Fruit fly (Drosophila melanogaster) whole organism, embryonic: ENCODE measurements around the gene Or9a.

Experiments
- Ada2b ChIP-seq: fragments of 200-800 bp; sonication (Bioruptor generic); IDR thresholded peaks from 2 replicates; pipeline ENCODE4 v1.3.6; 2022; ENCODE audit warnings: missing biosample characterization, missing genetic modification characterization
- Atf-2 ChIP-seq: fragments of 200-800 bp; sonication (Bioruptor generic); optimal IDR thresholded peaks from 2 replicates; lab custom pipeline; 2016; ENCODE audit warnings: missing biosample characterization, missing genetic modification characterization
- Atf6 ChIP-seq: fragments of 200-800 bp; sonication (Bioruptor generic); IDR thresholded peaks from 2 replicates; pipeline ENCODE4 v1.3.6; 2022; ENCODE audit warnings: missing biosample characterization, missing genetic modification characterization
- Blimp-1 ChIP-seq: fragments of 200-800 bp; sonication (Bioruptor generic); optimal IDR thresholded peaks from 3 replicates; lab custom pipeline; 2018; ENCODE audit warnings: missing biosample characterization, missing genetic modification characterization, mild to moderate bottlenecking, moderate library complexity, missing genetic modification reagents
- C15 ChIP-seq: fragments of 200-800 bp; sonication (Bioruptor generic); IDR thresholded peaks from 3 replicates; pipeline ENCODE4 v1.3.6; 2022; ENCODE audit warnings: missing biosample characterization, missing genetic modification characterization
- CG10209 ChIP-seq: fragments of 200-800 bp; sonication (Bioruptor generic); optimal IDR thresholded peaks from 3 replicates; lab custom pipeline; 2017; ENCODE audit warnings: missing biosample characterization, mild to moderate bottlenecking, missing genetic modification characterization, missing genetic modification reagents
- CG12155 ChIP-seq: fragments of 200-800 bp; sonication (Bioruptor generic); optimal IDR thresholded peaks from 3 replicates; lab custom pipeline; 2016; ENCODE audit warnings: missing biosample characterization, missing genetic modification characterization
- CG15601 ChIP-seq: fragments of 200-800 bp; sonication (Bioruptor generic); optimal IDR thresholded peaks from 3 replicates; lab custom pipeline; 2019; ENCODE audit warnings: missing biosample characterization, mild to moderate bottlenecking, missing genetic modification characterization, moderate library complexity
- CG17385 ChIP-seq: fragments of 200-800 bp; sonication (Bioruptor generic); optimal IDR thresholded peaks from 3 replicates; lab custom pipeline; 2018; ENCODE audit warnings: missing biosample characterization, mild to moderate bottlenecking, missing genetic modification characterization
- CG17802 ChIP-seq: fragments of 200-800 bp; sonication (Bioruptor generic); optimal IDR thresholded peaks from 2 replicates; lab custom pipeline; 2018; ENCODE audit warnings: missing biosample characterization, mild to moderate bottlenecking, missing genetic modification characterization, moderate library complexity
- CG2129 ChIP-seq: fragments of 200-800 bp; sonication (Bioruptor generic); IDR thresholded peaks from 2 replicates; pipeline ENCODE4 v1.3.6; 2022; ENCODE audit warnings: missing biosample characterization, missing genetic modification characterization; ENCODE audit not compliant: partially characterized antibody
- CG2678 ChIP-seq: fragments of 200-800 bp; sonication (Bioruptor generic); optimal IDR thresholded peaks from 3 replicates; lab custom pipeline; 2019; ENCODE audit warnings: missing biosample characterization, mild to moderate bottlenecking, missing genetic modification characterization, moderate library complexity
- CG3281 ChIP-seq: fragments of 200-800 bp; sonication (Bioruptor generic); optimal IDR thresholded peaks from 3 replicates; lab custom pipeline; 2017; ENCODE audit warnings: missing biosample characterization, mild to moderate bottlenecking, missing genetic modification characterization
- CG3726 ChIP-seq: fragments of 200-800 bp; sonication (Bioruptor generic); IDR thresholded peaks from 3 replicates; pipeline ENCODE4, ENCODE4 v1.3.6; 2022; ENCODE audit warnings: missing biosample characterization, missing genetic modification characterization
- CG4617 ChIP-seq: fragments of 200-800 bp; sonication (Bioruptor generic); optimal IDR thresholded peaks from 3 replicates; lab custom pipeline; 2016; ENCODE audit warnings: missing biosample characterization, missing genetic modification characterization, borderline replicate concordance
- CG6272 ChIP-seq: fragments of 200-800 bp; sonication (Bioruptor generic); IDR thresholded peaks from 2 replicates; pipeline ENCODE4 v1.3.6; 2022; ENCODE audit warnings: missing biosample characterization, missing genetic modification characterization
- CG6791 ChIP-seq: fragments of 200-800 bp; sonication (Bioruptor generic); IDR thresholded peaks from 3 replicates; pipeline ENCODE4 v1.3.6; 2022; ENCODE audit warnings: missing biosample characterization, missing genetic modification characterization; ENCODE audit not compliant: partially characterized antibody
- CG6813 ChIP-seq: fragments of 200-800 bp; sonication (Bioruptor generic); optimal IDR thresholded peaks from 2 replicates; lab custom pipeline; 2017; ENCODE audit warnings: missing biosample characterization, missing genetic modification characterization, mild to moderate bottlenecking, moderate library complexity, missing genetic modification reagents
- CG9727 ChIP-seq: fragments of 200-800 bp; sonication (Bioruptor generic); optimal IDR thresholded peaks from 3 replicates; lab custom pipeline; 2017; ENCODE audit warnings: missing biosample characterization, mild to moderate bottlenecking, missing genetic modification characterization
- CG9817 ChIP-seq: fragments of 200-800 bp; sonication (Bioruptor generic); optimal IDR thresholded peaks from 2 replicates; lab custom pipeline; 2018; ENCODE audit warnings: missing biosample characterization, mild to moderate bottlenecking, missing genetic modification characterization, moderate library complexity
- D19B ChIP-seq: fragments of 200-800 bp; sonication (Bioruptor generic); optimal IDR thresholded peaks from 2 replicates; lab custom pipeline; 2017; ENCODE audit warnings: missing biosample characterization, mild to moderate bottlenecking, missing genetic modification characterization
- Dad ChIP-seq: fragments of 200-800 bp; sonication (Bioruptor generic); optimal IDR thresholded peaks from 3 replicates; lab custom pipeline; 2016; ENCODE audit warnings: missing biosample characterization, missing genetic modification characterization
- Ets65A ChIP-seq: fragments of 200-800 bp; sonication (Bioruptor generic); peaks from one replicate; lab custom pipeline; 2016; ENCODE audit warnings: missing biosample characterization, missing genetic modification characterization
- H15 ChIP-seq: fragments of 200-800 bp; sonication (Bioruptor generic); IDR thresholded peaks from 3 replicates; pipeline ENCODE4 v1.3.6; 2022; ENCODE audit warnings: missing biosample characterization, missing genetic modification characterization
- HLH4C ChIP-seq: fragments of 200-800 bp; sonication (Bioruptor generic); IDR thresholded peaks from 3 replicates; pipeline ENCODE4 v1.3.6; 2022; ENCODE audit warnings: missing biosample characterization, missing genetic modification characterization; ENCODE audit not compliant: partially characterized antibody
- Max ChIP-seq: fragments of 200-800 bp; sonication (Bioruptor generic); optimal IDR thresholded peaks from 2 replicates; lab custom pipeline; 2016; ENCODE audit warnings: missing biosample characterization, mild to moderate bottlenecking, missing genetic modification characterization
- Mrtf ChIP-seq: fragments of 200-800 bp; sonication (Bioruptor generic); IDR thresholded peaks from 3 replicates; pipeline ENCODE4 v1.3.6; 2022; ENCODE audit warnings: missing biosample characterization, missing genetic modification characterization
- Spps ChIP-seq: fragments of 200-800 bp; sonication (Bioruptor generic); optimal IDR thresholded peaks from 2 replicates; lab custom pipeline; 2018; ENCODE audit warnings: missing biosample characterization, mild to moderate bottlenecking, missing genetic modification characterization
- az2 ChIP-seq: fragments of 200-800 bp; sonication (Bioruptor generic); optimal IDR thresholded peaks from 3 replicates; lab custom pipeline; 2016; ENCODE audit warnings: missing biosample characterization, missing genetic modification characterization
- chif ChIP-seq, 2 experiments: fragments of 200-800 bp; sonication (Bioruptor generic); optimal IDR thresholded peaks; 3 replicates each; lab custom pipeline; 2016; ENCODE audit warnings: missing biosample characterization in 2 of 2, missing genetic modification characterization in 2 of 2
- dm ChIP-seq: fragments of 200-800 bp; sonication (Bioruptor generic); optimal IDR thresholded peaks from 3 replicates; lab custom pipeline; 2016; ENCODE audit warnings: missing biosample characterization, missing genetic modification characterization
- dpn ChIP-seq, 2 experiments: fragments of 200-800 bp; sonication (Bioruptor generic); optimal IDR thresholded peaks; 3 replicates each; lab custom pipeline; 2016; ENCODE audit warnings: missing biosample characterization in 2 of 2, missing genetic modification characterization in 2 of 2
- eve ChIP-seq, 2 experiments: fragments of >200 bp; optimal IDR thresholded peaks; 2 replicates each; lab custom pipeline; 2017; ENCODE audit warnings: missing biosample characterization in 2 of 2, missing genetic modification characterization in 2 of 2
- eyg ChIP-seq: fragments of 200-800 bp; sonication (Bioruptor generic); optimal IDR thresholded peaks from 3 replicates; lab custom pipeline; 2016; ENCODE audit warnings: missing biosample characterization, missing genetic modification characterization
- insv ChIP-seq, 2 experiments: fragments of 200-800 bp; sonication (Bioruptor generic); optimal IDR thresholded peaks; 3 replicates each; lab custom pipeline; 2016 to 2018; ENCODE audit warnings: missing biosample characterization in 2 of 2, missing genetic modification characterization in 2 of 2
- klu ChIP-seq: fragments of 200-800 bp; sonication (Bioruptor generic); IDR thresholded peaks from 2 replicates; pipeline ENCODE4 v1.3.6; 2022; ENCODE audit warnings: missing biosample characterization, missing genetic modification characterization
- lilli ChIP-seq: fragments of 200-800 bp; sonication (Bioruptor generic); optimal IDR thresholded peaks from 3 replicates; lab custom pipeline; 2016; ENCODE audit warnings: missing biosample characterization, missing genetic modification characterization
- mam ChIP-seq: fragments of 200-800 bp; sonication (Bioruptor generic); optimal IDR thresholded peaks from 3 replicates; lab custom pipeline; 2016; ENCODE audit warnings: missing biosample characterization, missing genetic modification characterization
- nerfin-1 ChIP-seq: fragments of 200-800 bp; sonication (Bioruptor generic); optimal IDR thresholded peaks from 3 replicates; lab custom pipeline; 2019; ENCODE audit warnings: missing biosample characterization, mild to moderate bottlenecking, missing genetic modification characterization, moderate library complexity
- psq ChIP-seq: fragments of 200-800 bp; sonication (Bioruptor generic); optimal IDR thresholded peaks from 2 replicates; lab custom pipeline; 2017; ENCODE audit warnings: missing biosample characterization, missing genetic modification characterization
- repo ChIP-seq: fragments of 200-800 bp; sonication (Bioruptor generic); optimal IDR thresholded peaks from 2 replicates; lab custom pipeline; 2016; ENCODE audit warnings: missing biosample characterization, missing genetic modification characterization
- slbo ChIP-seq: fragments of 200-800 bp; sonication (Bioruptor generic); IDR thresholded peaks from 2 replicates; pipeline ENCODE4 v1.3.6; 2022; ENCODE audit warnings: missing biosample characterization, missing genetic modification characterization
- sna ChIP-seq: fragments of 200-800 bp; sonication (Bioruptor generic); IDR thresholded peaks from 2 replicates; pipeline ENCODE4 v1.3.6; 2022; ENCODE audit warnings: missing biosample characterization, missing genetic modification characterization; ENCODE audit not compliant: partially characterized antibody
- so ChIP-seq: fragments of 200-800 bp; sonication (Bioruptor generic); IDR thresholded peaks from 3 replicates; pipeline ENCODE4 v1.3.6; 2022; ENCODE audit warnings: missing biosample characterization, missing genetic modification characterization
- sob ChIP-seq: fragments of 200-800 bp; sonication (Bioruptor generic); IDR thresholded peaks from 2 replicates; pipeline ENCODE4 v1.3.6; 2022; ENCODE audit warnings: missing biosample characterization, missing genetic modification characterization
- sug ChIP-seq: fragments of 200-800 bp; optimal IDR thresholded peaks from 2 replicates; lab custom pipeline; 2019; ENCODE audit warnings: missing biosample characterization, mild to moderate bottlenecking, missing genetic modification characterization, moderate library complexity
- tll ChIP-seq, 2 experiments: fragments of 200-800 bp in 1 of 2; fragments of >200 bp in 1 of 2; sonication (Bioruptor generic) in 1 of 2; optimal IDR thresholded peaks; 2 replicates each; lab custom pipeline; 2017 to 2019; ENCODE audit warnings: missing biosample characterization in 2 of 2, missing genetic modification characterization in 2 of 2, mild to moderate bottlenecking in 1 of 2, moderate library complexity in 1 of 2
- wdn ChIP-seq: fragments of 200-800 bp; sonication (Bioruptor generic); IDR thresholded peaks from 2 replicates; pipeline ENCODE4 v1.3.6; 2022; ENCODE audit warnings: missing biosample characterization, missing genetic modification characterization
- zfh1 ChIP-seq: fragments of 200-800 bp; sonication (Bioruptor generic); IDR thresholded peaks from 3 replicates; pipeline ENCODE4 v1.3.6; 2022; ENCODE audit warnings: missing biosample characterization, missing genetic modification characterization

The Or9a gene

dm6 chrX:10473510-10474212, 14.2 kb upstream of the Or9a start, which contains the start of gene CG2889 (continued):
- TF ChIP-seq zfh1 (GFP tag; lab: Robert Waterston, UW) = peak; percentile 26; the same call in 1 of the 3 replicates
- no peak for TF ChIP-seq CG6813
- TF ChIP-seq klu = no peak
- TF ChIP-seq D19B (GFP tag; lab: Kevin White, UChicago) = no peak
- no peak for TF ChIP-seq eve (GFP tag; optimal IDR thresholded peaks at IDR 0.05; lab: Kevin White, UChicago)
- no peak for TF ChIP-seq insv (GFP tag; optimal IDR thresholded peaks at IDR 0.05; lab: Kevin White, UChicago)
- no peak for TF ChIP-seq C15 (GFP tag; lab: Robert Waterston, UW)
- no peak for TF ChIP-seq Ada2b (GFP tag; lab: Robert Waterston, UW)
- TF ChIP-seq CG9727 = peak; percentile 20
- no peak for TF ChIP-seq sug (tag; lab: Kevin White, UChicago)
- peak; percentile 38 for TF ChIP-seq CG4617
- TF ChIP-seq mam (GFP tag; lab: Kevin White, UChicago) = peak; percentile 29
- TF ChIP-seq H15 = no peak
- peak; percentile 59 for TF ChIP-seq dm (GFP tag; lab: Kevin White, UChicago)
- peak; percentile 23 for TF ChIP-seq CG17802 (tag; lab: Kevin White, UChicago)
- TF ChIP-seq CG9817 (tag; lab: Kevin White, UChicago) = peak; percentile 14
- no peak for TF ChIP-seq Spps (tag; lab: Kevin White, UChicago)
- TF ChIP-seq az2 (GFP tag; lab: Kevin White, UChicago) = peak; percentile 14
- TF ChIP-seq CG3726 (GFP tag; lab: Robert Waterston, UW) = no peak
- TF ChIP-seq HLH4C (GFP tag; lab: Robert Waterston, UW) = 0 out of 3 replicates have a peak, but pooled peaks have one; percentile 42
- peak; percentile 73 for TF ChIP-seq CG17385 (GFP tag; lab: Kevin White, UChicago)
- TF ChIP-seq Ets65A = peak; percentile 91
- TF ChIP-seq tll (GFP tag; optimal IDR thresholded peaks at IDR 0.05; lab: Kevin White, UChicago) = peak in 1 of 2 experiments; percentile 56
- TF ChIP-seq sna (GFP tag; lab: Robert Waterston, UW) = 0 out of 2 replicates have a peak, but pooled peaks have one; percentile 49
- no peak for TF ChIP-seq CG15601 (tag; lab: Kevin White, UChicago)
- peak in 1 of 2 experiments; percentile 37 for TF ChIP-seq dpn (GFP tag; optimal IDR thresholded peaks at IDR 0.05; lab: Kevin White, UChicago)
- TF ChIP-seq psq (GFP tag; lab: Kevin White, UChicago) = peak; percentile 1
- TF ChIP-seq CG3281 = no peak
- no peak for TF ChIP-seq CG10209 (GFP tag; lab: Kevin White, UChicago)
- TF ChIP-seq chif (GFP tag; optimal IDR thresholded peaks at IDR 0.05; lab: Kevin White, UChicago) = peak in 1 of 2 experiments; percentile 2
- TF ChIP-seq repo = no peak
- TF ChIP-seq CG6272 (GFP tag; lab: Robert Waterston, UW) = peak; percentile 40; the same call in 1 of the 2 replicates
- TF ChIP-seq Blimp-1 = no peak
- TF ChIP-seq eyg (GFP tag; lab: Kevin White, UChicago) = no peak
- no peak for TF ChIP-seq Mrtf (GFP tag; lab: Robert Waterston, UW)
- TF ChIP-seq nerfin-1 (tag; lab: Kevin White, UChicago) = no peak
- TF ChIP-seq Max (GFP tag; lab: Kevin White, UChicago) = no peak
- no peak for TF ChIP-seq so (GFP tag; lab: Robert Waterston, UW)
- no peak for TF ChIP-seq Atf-2 (GFP tag; lab: Kevin White, UChicago)
- peak; percentile 22; the same call in 1 of the 2 replicates for TF ChIP-seq CG2129
- no peak for TF ChIP-seq CG12155
- peak; percentile 1 for TF ChIP-seq Dad
- peak; percentile 59; the same call in 2 of the 3 replicates for TF ChIP-seq CG6791 (GFP tag; lab: Robert Waterston, UW)
- TF ChIP-seq lilli (GFP tag; lab: Kevin White, UChicago) = peak; percentile 32
- TF ChIP-seq wdn (GFP tag; lab: Robert Waterston, UW) = no peak
- no peak for TF ChIP-seq Atf6 (GFP tag; lab: Robert Waterston, UW)
- TF ChIP-seq sob = peak; percentile 17; the same call in 1 of the 2 replicates
- TF ChIP-seq slbo = peak; percentile 48; the same call in 1 of the 2 replicates
- TF ChIP-seq CG2678 (tag; lab: Kevin White, UChicago) = no peak
